Fruit fly (Drosophila melanogaster) whole organism, pupa: Measurements from ENCODE around the gene CG4041.

Experiments
- CG14655 ChIP-seq: fragments of 200-800 bp; sonication (Bioruptor generic); optimal IDR thresholded peaks from 3 replicates; lab custom pipeline; 2017; ENCODE audit warnings: mild to moderate bottlenecking, missing biosample characterization, missing genetic modification reagents, missing genetic modification characterization
- CG15710 ChIP-seq: fragments of 200-800 bp; sonication (Bioruptor generic); optimal IDR thresholded peaks from 2 replicates; lab custom pipeline; 2018; ENCODE audit warnings: missing biosample characterization, mild to moderate bottlenecking, missing genetic modification characterization, moderate library complexity
- CG34367 ChIP-seq: fragments of 200-800 bp; sonication (Bioruptor generic); optimal IDR thresholded peaks from 2 replicates; lab custom pipeline; 2018; ENCODE audit warnings: missing biosample characterization, mild to moderate bottlenecking, missing genetic modification characterization
- CG8159 ChIP-seq: fragments of 200-800 bp; sonication (Bioruptor generic); optimal IDR thresholded peaks from 3 replicates; lab custom pipeline; 2018; ENCODE audit warnings: missing biosample characterization, mild to moderate bottlenecking, missing genetic modification characterization, moderate library complexity
- CG9948 ChIP-seq: fragments of 200-800 bp; sonication (Bioruptor generic); optimal IDR thresholded peaks from 2 replicates; lab custom pipeline; 2018; ENCODE audit warnings: missing biosample characterization, mild to moderate bottlenecking, missing genetic modification characterization, moderate library complexity
- EcR ChIP-seq: fragments of 200-800 bp; sonication (Bioruptor generic); optimal IDR thresholded peaks from 3 replicates; lab custom pipeline; 2019; ENCODE audit warnings: missing biosample characterization, missing genetic modification characterization, mild to moderate bottlenecking, moderate library complexity, missing genetic modification reagents
- Pif1A ChIP-seq: fragments of 200-800 bp; sonication (Bioruptor generic); optimal IDR thresholded peaks from 3 replicates; lab custom pipeline; 2016; ENCODE audit warnings: missing biosample characterization, missing genetic modification characterization
- gl ChIP-seq: fragments of 200-800 bp; sonication (Bioruptor generic); optimal IDR thresholded peaks from 2 replicates; lab custom pipeline; 2018; ENCODE audit warnings: missing biosample characterization, mild to moderate bottlenecking, missing genetic modification characterization

dm6 chrX:4911060-4911459 is 7.2 kb downstream of the CG4041 start:
- no peak for TF ChIP-seq CG8159 (tag; lab: Kevin White, UChicago)
- TF ChIP-seq Pif1A (GFP tag; lab: Kevin White, UChicago): no peak
- TF ChIP-seq EcR (GFP tag; lab: Kevin White, UChicago): no peak
- TF ChIP-seq CG9948 (tag; lab: Kevin White, UChicago): no peak
- TF ChIP-seq CG14655 (GFP tag; lab: Kevin White, UChicago): no peak
- no peak for TF ChIP-seq gl (tag; lab: Kevin White, UChicago)
- no peak for TF ChIP-seq CG34367 (tag; lab: Kevin White, UChicago)
- TF ChIP-seq CG15710 (tag; lab: Kevin White, UChicago): no peak
